Worm (Caenorhabditis elegans): ENCODE results near the gene Y102F5A.1.

DNA sequence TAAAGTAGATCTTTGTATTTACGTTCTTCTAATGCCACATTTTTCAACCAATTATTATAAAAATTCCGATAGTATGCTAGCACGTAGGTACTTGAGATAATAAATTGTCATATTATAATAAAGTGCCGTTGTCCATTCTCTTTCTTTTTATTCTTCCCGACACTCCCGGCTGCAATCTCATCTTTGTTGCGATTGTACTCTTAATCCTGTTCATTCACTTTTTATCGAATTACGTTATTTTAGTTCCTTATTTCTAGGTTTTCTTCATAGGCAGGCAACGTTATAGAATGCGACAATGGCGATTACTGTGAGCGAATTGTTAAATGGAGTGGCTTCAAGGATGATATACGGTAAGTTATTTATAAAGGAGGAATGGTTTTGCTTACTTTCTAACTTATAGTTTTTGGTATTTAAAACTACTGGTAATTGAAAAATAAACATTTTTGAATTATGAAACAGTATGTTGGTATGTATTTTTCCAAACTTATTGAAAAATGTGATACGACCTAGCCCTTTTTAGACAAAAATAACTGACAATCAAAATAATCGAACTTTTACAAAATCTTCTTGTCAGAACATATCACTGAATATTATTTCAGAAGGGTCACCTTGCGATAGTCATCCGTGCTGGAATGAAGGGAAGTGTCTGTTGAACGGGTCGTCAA, 38.2 kb downstream of the Y102F5A.1 start, which contains the start of gene C40H5.2:
- no peak for TF ChIP-seq nhr-41 (GFP tag; IDR thresholded peaks at IDR 0.05)
- peak in 1 of 2 experiments; percentile 92 for TF ChIP-seq unc-62 (GFP tag; optimal IDR thresholded peaks at IDR 0.05 in 1 of 2)
- no peak for TF ChIP-seq unc-62 (tag; optimal IDR thresholded peaks at IDR 0.05)
- TF ChIP-seq R02D3.7 (tag; optimal IDR thresholded peaks at IDR 0.05): no peak
- no peak for TF ChIP-seq mep-1 (tag; optimal IDR thresholded peaks at IDR 0.05)
- no peak for TF ChIP-seq ztf-11 (tag; optimal IDR thresholded peaks at IDR 0.05)
- TF ChIP-seq lin-39 (tag; optimal IDR thresholded peaks at IDR 0.05): no peak
- no peak for TF ChIP-seq snpc-1.2 (GFP tag; IDR thresholded peaks at IDR 0.05)
- peak; percentile 24 for TF ChIP-seq aha-1 (tag)
- TF ChIP-seq Y105C5A.15 (GFP tag; IDR thresholded peaks at IDR 0.05): no peak
- no peak for TF ChIP-seq ces-1 (GFP tag; optimal IDR thresholded peaks at IDR 0.05)
- no peak for TF ChIP-seq ama-1 (optimal IDR thresholded peaks at IDR 0.05)
- TF ChIP-seq Y5F2A.4 (GFP tag; optimal IDR thresholded peaks at IDR 0.05): no peak

Data from whole organism, L4 larva.